Worm (Caenorhabditis elegans) whole organism, L2 larva: ENCODE data around the gene cit-1.2.

Experiments
- C34F6.9 ChIP-seq: fragments of 150-350 bp; optimal IDR thresholded peaks from 2 replicates; lab custom pipeline; 2014; ENCODE audit warnings: missing biosample characterization, missing genetic modification characterization
- F13H6.1 ChIP-seq: sonication (generic microtip); optimal IDR thresholded peaks from 2 replicates; lab custom pipeline; 2016; ENCODE audit warnings: missing genetic modification characterization, missing compliant biosample characterization
- R02D3.7 ChIP-seq: fragments of 150-350 bp; optimal IDR thresholded peaks from 2 replicates; lab custom pipeline; 2014; ENCODE audit warnings: missing biosample characterization, missing genetic modification characterization
- Y55F3AM.14 ChIP-seq: fragments of 200-800 bp; sonication (Bioruptor generic); optimal IDR thresholded peaks from 2 replicates; lab custom pipeline; 2018; ENCODE audit warnings: mild to moderate bottlenecking, missing genetic modification characterization, missing compliant biosample characterization
- ZK546.5 ChIP-seq: sonication (generic microtip); optimal IDR thresholded peaks from 2 replicates; lab custom pipeline; 2017; ENCODE audit warnings: missing biosample characterization, missing genetic modification characterization
- alr-1 ChIP-seq: fragments of 150-350 bp; optimal IDR thresholded peaks from 2 replicates; lab custom pipeline; 2014; ENCODE audit warnings: missing biosample characterization, missing genetic modification characterization
- aly-2 ChIP-seq: fragments of 150-350 bp; optimal IDR thresholded peaks from 2 replicates; lab custom pipeline; 2014; ENCODE audit warnings: missing biosample characterization, missing genetic modification characterization
- ama-1 ChIP-seq: fragments of 150-350 bp; optimal IDR thresholded peaks from 2 replicates; lab custom pipeline; 2018; ENCODE audit warnings: inconsistent platforms
- blmp-1 ChIP-seq: sonication (generic microtip); optimal IDR thresholded peaks from 2 replicates; lab custom pipeline; 2017; ENCODE audit warnings: missing genetic modification characterization, mild to moderate bottlenecking, missing compliant biosample characterization, antibody characterized with exemption, moderate library complexity; ENCODE audit not compliant: insufficient read depth
- ceh-82 ChIP-seq: fragments of 150-350 bp; optimal IDR thresholded peaks from 2 replicates; lab custom pipeline; 2014; ENCODE audit warnings: missing biosample characterization, missing genetic modification characterization
- crh-2 ChIP-seq: sonication (generic microtip); optimal IDR thresholded peaks from 2 replicates; lab custom pipeline; 2017; ENCODE audit warnings: missing biosample characterization, missing genetic modification characterization
- dmd-4 ChIP-seq: sonication (generic microtip); optimal IDR thresholded peaks from 2 replicates; lab custom pipeline; 2017; ENCODE audit warnings: missing biosample characterization, missing genetic modification characterization
- egl-27 ChIP-seq: sonication (generic microtip); optimal IDR thresholded peaks from 3 replicates; lab custom pipeline; 2017; ENCODE audit warnings: missing biosample characterization, missing genetic modification reagents, missing genetic modification characterization
- elt-1 ChIP-seq: fragments of 150-350 bp; optimal IDR thresholded peaks from 2 replicates; lab custom pipeline; 2014; ENCODE audit warnings: missing biosample characterization, missing genetic modification characterization
- elt-3 ChIP-seq: sonication (generic microtip); optimal IDR thresholded peaks from 2 replicates; lab custom pipeline; 2017; ENCODE audit warnings: missing biosample characterization, missing genetic modification characterization
- fos-1 ChIP-seq: fragments of 150-350 bp; optimal IDR thresholded peaks from 2 replicates; lab custom pipeline; 2014; ENCODE audit warnings: missing biosample characterization, missing genetic modification characterization
- gmeb-1 ChIP-seq: fragments of 150-350 bp; optimal IDR thresholded peaks from 2 replicates; lab custom pipeline; 2014; ENCODE audit warnings: missing biosample characterization, missing genetic modification characterization
- lin-11 ChIP-seq: fragments of 150-350 bp; sonication (generic microtip); optimal IDR thresholded peaks from 2 replicates; lab custom pipeline; 2014; ENCODE audit warnings: missing biosample characterization, missing genetic modification characterization, inconsistent platforms, mixed read lengths
- lin-13 ChIP-seq: fragments of 150-350 bp; optimal IDR thresholded peaks from 2 replicates; lab custom pipeline; 2014; ENCODE audit warnings: missing biosample characterization, missing genetic modification reagents, missing genetic modification characterization
- lin-39 ChIP-seq: fragments of 150-350 bp; optimal IDR thresholded peaks from 2 replicates; lab custom pipeline; 2014; ENCODE audit warnings: missing biosample characterization, missing genetic modification reagents, missing genetic modification characterization
- lsy-2 ChIP-seq, 2 experiments: fragments of 150-350 bp in 1 of 2; sonication (generic microtip) in 1 of 2; optimal IDR thresholded peaks; 2 replicates each; lab custom pipeline; 2014 to 2017; ENCODE audit warnings: missing biosample characterization in 2 of 2, missing genetic modification characterization in 2 of 2
- mbf-1 ChIP-seq: sonication (generic microtip); optimal IDR thresholded peaks from 2 replicates; lab custom pipeline; 2017; ENCODE audit warnings: missing biosample characterization, missing genetic modification characterization
- nhr-10 ChIP-seq: sonication (generic microtip); optimal IDR thresholded peaks from 2 replicates; lab custom pipeline; 2017; ENCODE audit warnings: missing biosample characterization, missing genetic modification characterization
- nhr-129 ChIP-seq: fragments of 150-350 bp; optimal IDR thresholded peaks from 2 replicates; lab custom pipeline; 2014; ENCODE audit warnings: missing biosample characterization, missing genetic modification characterization
- nhr-21 ChIP-seq: fragments of 150-350 bp; optimal IDR thresholded peaks from 2 replicates; lab custom pipeline; 2014; ENCODE audit warnings: missing biosample characterization, missing genetic modification characterization
- nhr-23 ChIP-seq: fragments of 150-350 bp; optimal IDR thresholded peaks from 2 replicates; lab custom pipeline; 2014; ENCODE audit warnings: missing biosample characterization, missing genetic modification reagents, missing genetic modification characterization
- nhr-25 ChIP-seq: fragments of 150-350 bp; sonication (generic microtip); optimal IDR thresholded peaks from 3 replicates; lab custom pipeline; 2014; ENCODE audit warnings: missing biosample characterization, missing genetic modification characterization
- nhr-6 ChIP-seq: fragments of 150-350 bp; optimal IDR thresholded peaks from 2 replicates; lab custom pipeline; 2014; ENCODE audit warnings: missing biosample characterization, missing genetic modification characterization
- nhr-77 ChIP-seq: fragments of 150-350 bp; optimal IDR thresholded peaks from 2 replicates; lab custom pipeline; 2014; ENCODE audit warnings: missing biosample characterization, missing genetic modification characterization
- peb-1 ChIP-seq: fragments of 150-350 bp; optimal IDR thresholded peaks from 2 replicates; lab custom pipeline; 2014; ENCODE audit warnings: missing biosample characterization, missing genetic modification characterization
- sem-4 ChIP-seq: fragments of 150-350 bp; optimal IDR thresholded peaks from 2 replicates; lab custom pipeline; 2014; ENCODE audit warnings: missing biosample characterization, missing genetic modification reagents, missing genetic modification characterization
- skn-1 ChIP-seq: sonication (generic microtip); optimal IDR thresholded peaks from 2 replicates; lab custom pipeline; 2017; ENCODE audit warnings: missing biosample characterization, missing genetic modification characterization
- sma-3 ChIP-seq: sonication (generic microtip); optimal IDR thresholded peaks from 2 replicates; lab custom pipeline; 2016; ENCODE audit warnings: missing genetic modification reagents, missing genetic modification characterization, missing compliant biosample characterization
- sma-9 ChIP-seq, 2 experiments: fragments of 150-350 bp in 1 of 2; sonication (generic microtip) in 1 of 2; optimal IDR thresholded peaks; 2 replicates each; lab custom pipeline; 2014 to 2016; ENCODE audit warnings: missing genetic modification characterization in 2 of 2, mild to moderate bottlenecking in 1 of 2, missing biosample characterization in 1 of 2, missing compliant biosample characterization in 1 of 2, missing genetic modification reagents in 1 of 2, moderate library complexity in 1 of 2
- snpc-4 ChIP-seq: fragments of 150-350 bp; optimal IDR thresholded peaks from 2 replicates; lab custom pipeline; 2014; ENCODE audit warnings: missing biosample characterization, missing genetic modification characterization
- unc-39 ChIP-seq: fragments of 150-350 bp; optimal IDR thresholded peaks from 2 replicates; lab custom pipeline; 2014; ENCODE audit warnings: missing biosample characterization, missing genetic modification characterization
- unc-55 ChIP-seq: fragments of 150-350 bp; sonication (generic microtip); optimal IDR thresholded peaks from 3 replicates; lab custom pipeline; 2014; ENCODE audit warnings: missing biosample characterization, missing genetic modification reagents, missing genetic modification characterization
- unc-62 ChIP-seq: fragments of 150-350 bp; optimal IDR thresholded peaks from 2 replicates; lab custom pipeline; 2014; ENCODE audit warnings: missing biosample characterization, missing genetic modification reagents, missing genetic modification characterization
- zag-1 ChIP-seq: fragments of 150-350 bp; optimal IDR thresholded peaks from 2 replicates; lab custom pipeline; 2014; ENCODE audit warnings: missing biosample characterization, missing genetic modification characterization
- ztf-1 ChIP-seq: fragments of 200-800 bp; sonication (Bioruptor generic); conservative IDR thresholded peaks from 2 replicates; pipeline ENCODE4 v1.3.6; 2022; ENCODE audit warnings: missing genetic modification characterization, missing compliant biosample characterization
- ztf-4 ChIP-seq: fragments of 150-350 bp; optimal IDR thresholded peaks from 2 replicates; lab custom pipeline; 2014; ENCODE audit warnings: missing biosample characterization, missing genetic modification characterization

cit-1.2 gene

ce11 chrIII:7997447-7998046 lies 13.0 kb upstream of the cit-1.2 start:
- TF ChIP-seq ztf-4 (no peak), nhr-10 (tag; lab: Kevin White, UChicago) (no peak), elt-1 (tag; lab: Kevin White, UChicago) (no peak), nhr-23 (tag; lab: Kevin White, UChicago) (no peak)
- TF ChIP-seq, all 48 proteins: peak for 0

ce11 chrIII:8001557-8001956 lies 9.0 kb upstream of the cit-1.2 start:
- TF ChIP-seq nhr-129 (tag; lab: Kevin White, UChicago): no peak
- no peak for TF ChIP-seq peb-1 (tag; lab: Kevin White, UChicago)
- TF ChIP-seq ceh-82 (tag; lab: Kevin White, UChicago): no peak
- no peak for TF ChIP-seq zag-1 (tag; lab: Kevin White, UChicago)
- no peak for TF ChIP-seq R02D3.7
- TF ChIP-seq Y55F3AM.14 (GFP tag; lab: Kevin White, UChicago): no peak
- no peak for TF ChIP-seq alr-1 (tag; lab: Kevin White, UChicago)
- TF ChIP-seq aly-2: no peak
- TF ChIP-seq skn-1 (tag; lab: Kevin White, UChicago): no peak
- no peak for TF ChIP-seq sma-3
- no peak for TF ChIP-seq nhr-6 (tag; lab: Kevin White, UChicago)
- TF ChIP-seq gmeb-1 (tag; lab: Kevin White, UChicago): no peak

- TF ChIP-seq ztf-1 (GFP tag; lab: Robert Waterston, UW) (no peak), sma-3 (no peak), nhr-23 (tag; lab: Kevin White, UChicago) (no peak), R02D3.7 (no peak), zag-1 (tag; lab: Kevin White, UChicago) (no peak), F13H6.1 (tag; lab: Kevin White, UChicago) (no peak), snpc-4 (tag; lab: Kevin White, UChicago) (no peak), crh-2 (tag; lab: Kevin White, UChicago) (no peak), unc-62 (GFP tag; lab: Kevin White, UChicago) (no peak), mbf-1 (tag; lab: Kevin White, UChicago) (no peak), blmp-1 (no peak)
Observed at ce11 chrIII:8004091-8004490, 6.5 kb upstream of the cit-1.2 start, which contains the start of gene C06G4.6. C06G4.6 (plus strand) TSS chrIII:8004391.

- TF ChIP-seq nhr-25 (tag; lab: Kevin White, UChicago) (no peak), lin-11 (peak; percentile 1), egl-27 (no peak), skn-1 (tag; lab: Kevin White, UChicago) (no peak), lin-39 (tag; lab: Kevin White, UChicago) (no peak), unc-55 (GFP tag; lab: Kevin White, UChicago) (peak; percentile 51), sma-9 (GFP tag; optimal IDR thresholded peaks at IDR 0.05; lab: Kevin White, UChicago) (no peak), sma-9 (tag; optimal IDR thresholded peaks at IDR 0.05; lab: Kevin White, UChicago) (no peak), fos-1 (tag; lab: Kevin White, UChicago) (peak; percentile 58), lin-13 (GFP tag; lab: Kevin White, UChicago) (no peak), ama-1 (lab: Kevin White, UChicago) (peak; percentile 54), ZK546.5 (tag; lab: Kevin White, UChicago) (no peak), sem-4 (tag; lab: Kevin White, UChicago) (no peak), dmd-4 (tag; lab: Kevin White, UChicago) (no peak), nhr-129 (tag; lab: Kevin White, UChicago) (no peak), aly-2 (no peak), lsy-2 (tag; optimal IDR thresholded peaks at IDR 0.05; lab: Kevin White, UChicago) (peak in 1 of 2 experiments; percentile 39), elt-1 (tag; lab: Kevin White, UChicago) (no peak), R02D3.7 (no peak), nhr-77 (tag; lab: Kevin White, UChicago) (no peak), unc-39 (tag; lab: Kevin White, UChicago) (no peak), ztf-1 (GFP tag; lab: Robert Waterston, UW) (no peak), elt-3 (no peak), nhr-21 (tag; lab: Kevin White, UChicago) (no peak), C34F6.9 (peak; percentile 53), mbf-1 (tag; lab: Kevin White, UChicago) (no peak), F13H6.1 (tag; lab: Kevin White, UChicago) (no peak)
- TF ChIP-seq, all 48 proteins: peak for 6
Observed at ce11 chrIII:8009769-8010168, 803 bp upstream of the cit-1.2 start, which contains the start of gene cit-1.1. cit-1.1 (minus strand) TSS chrIII:8009821.
